Worm (Caenorhabditis elegans) whole organism, late embryonic: ENCODE data around the gene B0454.6.
A peak's percentile ranks its signal among the peaks of the same experiment; 100 is the strongest.

ENCODE experiments used
- C08G9.2 ChIP-seq: sonication (generic microtip); optimal IDR thresholded peaks from 2 replicates; lab custom pipeline; 2016; ENCODE audit warnings: mild to moderate bottlenecking, missing genetic modification characterization, moderate library complexity, missing compliant biosample characterization
- C38D4.7 ChIP-seq: fragments of 200-800 bp; sonication (Bioruptor generic); optimal IDR thresholded peaks from 2 replicates; lab custom pipeline; 2018; ENCODE audit warnings: mild to moderate bottlenecking, missing genetic modification characterization, moderate library complexity, missing compliant biosample characterization
- F13H6.1 ChIP-seq: sonication (generic microtip); optimal IDR thresholded peaks from 2 replicates; lab custom pipeline; 2016; ENCODE audit warnings: missing genetic modification characterization, missing compliant biosample characterization
- K02D7.2 ChIP-seq: sonication (generic microtip); optimal IDR thresholded peaks from 2 replicates; lab custom pipeline; 2017; ENCODE audit warnings: mild to moderate bottlenecking, missing genetic modification characterization, missing compliant biosample characterization
- ahr-1 ChIP-seq: sonication (generic microtip); optimal IDR thresholded peaks from 2 replicates; lab custom pipeline; 2016; ENCODE audit warnings: missing genetic modification characterization, missing compliant biosample characterization
- ceh-14 ChIP-seq: sonication (generic microtip); optimal IDR thresholded peaks from 2 replicates; lab custom pipeline; 2016; ENCODE audit warnings: missing genotype, missing genetic modification characterization, missing compliant biosample characterization
- ceh-19 ChIP-seq: fragments of 200-800 bp; sonication (Bioruptor generic); optimal IDR thresholded peaks from 2 replicates; lab custom pipeline; 2018; ENCODE audit warnings: mild to moderate bottlenecking, missing genetic modification characterization, missing compliant biosample characterization
- ceh-2 ChIP-seq: sonication (generic microtip); optimal IDR thresholded peaks from 2 replicates; lab custom pipeline; 2016; ENCODE audit warnings: missing genotype, missing genetic modification characterization, missing compliant biosample characterization
- ceh-24 ChIP-seq: sonication (generic microtip); optimal IDR thresholded peaks from 2 replicates; lab custom pipeline; 2016; ENCODE audit warnings: mild to moderate bottlenecking, missing genetic modification characterization, missing compliant biosample characterization
- ceh-48 ChIP-seq: sonication (generic microtip); optimal IDR thresholded peaks from 2 replicates; lab custom pipeline; 2016; ENCODE audit warnings: missing genetic modification characterization, inconsistent platforms, missing compliant biosample characterization
- ceh-6 ChIP-seq: fragments of 200-800 bp; sonication (Bioruptor generic); optimal IDR thresholded peaks from 2 replicates; lab custom pipeline; 2018; ENCODE audit warnings: mild to moderate bottlenecking, missing genetic modification characterization, missing compliant biosample characterization
- ceh-9 ChIP-seq: sonication (generic microtip); optimal IDR thresholded peaks from 2 replicates; lab custom pipeline; 2016; ENCODE audit warnings: mild to moderate bottlenecking, missing genetic modification characterization, inconsistent platforms, missing compliant biosample characterization
- fax-1 ChIP-seq: sonication (generic microtip); optimal IDR thresholded peaks from 2 replicates; lab custom pipeline; 2016; ENCODE audit warnings: missing genotype, missing genetic modification characterization, missing compliant biosample characterization
- fkh-6 ChIP-seq: sonication (generic microtip); optimal IDR thresholded peaks from 2 replicates; lab custom pipeline; 2016; ENCODE audit warnings: missing genetic modification characterization, missing compliant biosample characterization
- hlh-13 ChIP-seq: fragments of 200-800 bp; sonication (Bioruptor generic); optimal IDR thresholded peaks from 2 replicates; lab custom pipeline; 2018; ENCODE audit warnings: mild to moderate bottlenecking, missing genetic modification characterization, missing compliant biosample characterization
- hlh-6 ChIP-seq: sonication (generic microtip); optimal IDR thresholded peaks from 2 replicates; lab custom pipeline; 2016; ENCODE audit warnings: missing genotype, missing genetic modification characterization, missing compliant biosample characterization
- hlh-8 ChIP-seq: sonication (generic microtip); optimal IDR thresholded peaks from 2 replicates; lab custom pipeline; 2016; ENCODE audit warnings: missing genotype, missing genetic modification characterization, missing compliant biosample characterization
- lim-6 ChIP-seq: sonication (generic microtip); optimal IDR thresholded peaks from 2 replicates; lab custom pipeline; 2016; ENCODE audit warnings: missing genetic modification characterization, missing compliant biosample characterization
- lin-11 ChIP-seq: fragments of 200-800 bp; sonication (Bioruptor generic); optimal IDR thresholded peaks from 2 replicates; lab custom pipeline; 2018; ENCODE audit warnings: mild to moderate bottlenecking, missing genetic modification characterization, missing compliant biosample characterization
- nhr-11 ChIP-seq: fragments of 150-350 bp; optimal IDR thresholded peaks from 2 replicates; lab custom pipeline; 2014; ENCODE audit warnings: missing biosample characterization, missing genetic modification characterization
- nhr-232 ChIP-seq: sonication (generic microtip); optimal IDR thresholded peaks from 2 replicates; lab custom pipeline; 2016; ENCODE audit warnings: missing genetic modification characterization, missing compliant biosample characterization
- odd-2 ChIP-seq: sonication (generic microtip); optimal IDR thresholded peaks from 2 replicates; lab custom pipeline; 2017; ENCODE audit warnings: antibody characterized with exemption, mild to moderate bottlenecking, missing genetic modification characterization, missing compliant biosample characterization
- pag-3 ChIP-seq: sonication (generic microtip); optimal IDR thresholded peaks from 2 replicates; lab custom pipeline; 2016; ENCODE audit warnings: missing compliant biosample characterization, missing genetic modification characterization, borderline replicate concordance
- pha-4 ChIP-seq: fragments of 150-350 bp; optimal IDR thresholded peaks from 2 replicates; lab custom pipeline; 2018; ENCODE audit warnings: missing biosample characterization, missing genetic modification reagents, missing genetic modification characterization
- ref-2 ChIP-seq: sonication (generic microtip); optimal IDR thresholded peaks from 2 replicates; lab custom pipeline; 2016; ENCODE audit warnings: missing genetic modification characterization, missing compliant biosample characterization
- rnt-1 ChIP-seq: sonication (generic microtip); optimal IDR thresholded peaks from 2 replicates; lab custom pipeline; 2016; ENCODE audit warnings: missing genetic modification characterization, missing compliant biosample characterization
- sdc-2 ChIP-seq: sonication (generic microtip); optimal IDR thresholded peaks from 2 replicates; lab custom pipeline; 2016; ENCODE audit warnings: missing genotype, missing genetic modification characterization, missing compliant biosample characterization
- sox-2 ChIP-seq: fragments of 200-800 bp; sonication (Bioruptor generic); IDR thresholded peaks from 2 replicates; pipeline ENCODE4 v1.3.6; 2022; ENCODE audit warnings: missing genetic modification reagents, missing genetic modification characterization, missing compliant biosample characterization
- sox-4 ChIP-seq: sonication (generic microtip); optimal IDR thresholded peaks from 2 replicates; lab custom pipeline; 2017; ENCODE audit warnings: mild to moderate bottlenecking, missing genetic modification characterization, inconsistent platforms, missing compliant biosample characterization
- syd-9 ChIP-seq: sonication (generic microtip); optimal IDR thresholded peaks from 2 replicates; lab custom pipeline; 2016; ENCODE audit warnings: mild to moderate bottlenecking, missing genetic modification characterization, moderate library complexity, missing compliant biosample characterization
- ttx-3 ChIP-seq: sonication (generic microtip); optimal IDR thresholded peaks from 2 replicates; lab custom pipeline; 2016; ENCODE audit warnings: missing genetic modification reagents, missing genetic modification characterization, missing compliant biosample characterization
- unc-55 ChIP-seq: sonication (generic microtip); optimal IDR thresholded peaks from 2 replicates; lab custom pipeline; 2017; ENCODE audit warnings: missing biosample characterization, missing genetic modification reagents, missing genetic modification characterization
- zip-5 ChIP-seq: sonication (generic microtip); optimal IDR thresholded peaks from 2 replicates; lab custom pipeline; 2016; ENCODE audit warnings: missing genetic modification characterization, missing compliant biosample characterization

The B0454.6 gene

DNA sequence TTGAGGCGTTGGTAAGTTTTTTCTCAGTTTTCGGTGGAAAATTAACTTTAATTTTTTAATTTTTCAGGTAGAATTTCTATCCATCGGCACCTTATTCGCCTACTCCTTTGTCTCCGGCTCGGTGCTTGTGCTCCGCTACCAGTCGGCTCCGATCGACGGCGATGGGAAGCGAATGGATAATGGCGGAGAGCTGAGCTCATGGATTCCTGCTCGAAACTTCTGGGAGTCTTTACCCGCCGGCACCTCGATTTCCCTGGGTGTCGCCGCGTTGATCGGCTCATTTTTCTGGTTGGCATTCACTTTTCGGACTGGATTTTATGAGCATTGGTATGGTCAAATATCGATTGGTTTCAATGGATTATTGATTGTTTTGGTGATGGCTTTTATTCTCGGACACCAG is 2.3 kb downstream of the B0454.6 start:
- TF ChIP-seq pag-3 (tag; lab: Kevin White, UChicago), result no peak
- no peak for TF ChIP-seq ttx-3 (tag; lab: Kevin White, UChicago)
- TF ChIP-seq C08G9.2, result no peak
- TF ChIP-seq ceh-19 (GFP tag; lab: Kevin White, UChicago), result no peak
- no peak for TF ChIP-seq ceh-14 (tag; lab: Kevin White, UChicago)
- no peak for TF ChIP-seq syd-9
- TF ChIP-seq ceh-48, result no peak
- no peak for TF ChIP-seq ceh-2 (tag; lab: Kevin White, UChicago)
- no peak for TF ChIP-seq hlh-8 (tag; lab: Kevin White, UChicago)
- TF ChIP-seq nhr-11 (tag; lab: Kevin White, UChicago), result no peak
- TF ChIP-seq, all 69 proteins: peak for 0

DNA sequence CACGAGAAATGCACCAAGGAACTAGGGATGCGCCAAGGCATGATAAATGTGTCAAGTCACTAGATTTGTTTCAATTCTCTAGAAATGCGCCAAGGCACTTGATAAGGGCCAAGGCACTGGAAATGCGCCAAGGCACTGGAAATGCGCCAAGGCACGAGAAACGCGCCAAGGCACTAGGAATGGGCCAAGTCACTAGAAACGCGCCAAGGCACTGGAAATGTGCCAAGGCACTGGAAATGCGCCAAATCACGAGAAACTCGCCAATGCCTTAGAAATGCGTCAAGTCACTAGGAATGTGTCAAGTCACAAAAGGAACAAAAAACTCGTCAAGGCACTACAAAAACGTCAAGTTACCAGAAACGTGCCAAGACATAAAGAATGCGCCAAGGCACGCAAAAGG is 3.8 kb downstream of the B0454.6 start:
- TF ChIP-seq ceh-2 (tag; lab: Kevin White, UChicago), result peak; percentile 15
- no peak for TF ChIP-seq odd-2 (tag; lab: Kevin White, UChicago)
- no peak for TF ChIP-seq sox-2 (GFP tag; lab: Robert Waterston, UW)

DNA sequence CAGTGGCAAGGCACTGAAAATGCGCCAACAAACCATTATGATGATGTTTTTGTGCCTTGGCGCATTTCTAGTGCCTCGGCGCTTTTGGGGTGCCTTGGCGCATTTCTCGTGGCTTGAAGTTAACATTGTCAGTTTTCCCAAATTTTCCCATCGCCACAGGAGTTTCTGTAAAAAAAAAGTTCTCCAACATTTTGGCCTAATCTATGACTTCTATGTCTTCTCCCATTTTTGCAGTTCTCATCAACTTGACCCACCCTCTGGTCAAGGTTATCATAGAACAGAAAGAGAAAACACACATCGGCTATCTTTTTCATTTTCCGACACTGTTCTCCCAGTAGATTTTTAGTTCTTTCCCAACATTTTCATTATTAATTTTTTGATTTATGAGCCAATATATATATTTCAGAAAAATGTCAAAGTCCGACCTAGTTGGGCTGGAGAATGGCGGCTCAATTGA is 5.9 kb downstream of the B0454.6 start, which contains the start of the genes B0454.26 and B0454.5:
Gene B0454.26 (minus strand): TSS at position 101 of the 457 bp plus-strand sequence.
Gene B0454.5 (plus strand): TSS at position 407 of the 457 bp plus-strand sequence.
- TF ChIP-seq hlh-13, result no peak
- no peak for TF ChIP-seq hlh-6 (tag; lab: Kevin White, UChicago)
- TF ChIP-seq lim-6 (tag; lab: Kevin White, UChicago), result no peak
- no peak for TF ChIP-seq pag-3 (tag; lab: Kevin White, UChicago)
- TF ChIP-seq ceh-19 (GFP tag; lab: Kevin White, UChicago), result no peak
- TF ChIP-seq C38D4.7 (GFP tag; lab: Kevin White, UChicago), result no peak
- TF ChIP-seq zip-5, result no peak
- no peak for TF ChIP-seq fkh-6 (tag; lab: Kevin White, UChicago)
- no peak for TF ChIP-seq ceh-6 (GFP tag; lab: Kevin White, UChicago)
- no peak for TF ChIP-seq ref-2
- TF ChIP-seq pha-4 (tag; lab: Kevin White, UChicago), result no peak
- no peak for TF ChIP-seq lin-11
- TF ChIP-seq hlh-8 (tag; lab: Kevin White, UChicago), result no peak
- no peak for TF ChIP-seq sdc-2
- no peak for TF ChIP-seq fax-1
- TF ChIP-seq F13H6.1 (tag; lab: Kevin White, UChicago), result no peak
- TF ChIP-seq ceh-9 (tag; lab: Kevin White, UChicago), result no peak
- TF ChIP-seq sox-4, result no peak
- no peak for TF ChIP-seq ceh-24 (tag; lab: Kevin White, UChicago)
- no peak for TF ChIP-seq ahr-1 (tag; lab: Kevin White, UChicago)

DNA sequence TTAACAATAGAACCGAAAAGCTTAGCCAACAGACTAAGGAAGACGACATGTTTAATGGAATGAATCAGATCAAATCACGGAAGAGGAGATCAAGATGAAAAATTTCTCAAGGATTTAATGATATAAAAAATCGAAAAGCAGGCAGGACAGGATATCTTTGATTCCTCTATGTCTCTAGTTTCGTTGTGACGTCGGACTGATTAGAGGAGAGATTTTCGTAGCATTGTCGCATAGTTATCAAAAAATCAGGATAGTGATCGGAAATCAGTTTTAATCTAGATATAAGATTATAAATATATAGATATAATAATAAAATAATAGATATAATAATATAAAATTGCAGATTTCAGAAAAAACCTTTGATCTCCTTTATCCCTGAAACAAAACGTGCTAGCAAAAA is 10.8 kb downstream of the B0454.6 start, which contains the start of gene B0454.8:
Gene B0454.8 (minus strand): TSS at position 101 of the 400 bp plus-strand sequence.
- no peak for TF ChIP-seq fkh-6 (tag; lab: Kevin White, UChicago)
- TF ChIP-seq K02D7.2, result no peak
- TF ChIP-seq ceh-9 (tag; lab: Kevin White, UChicago), result no peak

DNA sequence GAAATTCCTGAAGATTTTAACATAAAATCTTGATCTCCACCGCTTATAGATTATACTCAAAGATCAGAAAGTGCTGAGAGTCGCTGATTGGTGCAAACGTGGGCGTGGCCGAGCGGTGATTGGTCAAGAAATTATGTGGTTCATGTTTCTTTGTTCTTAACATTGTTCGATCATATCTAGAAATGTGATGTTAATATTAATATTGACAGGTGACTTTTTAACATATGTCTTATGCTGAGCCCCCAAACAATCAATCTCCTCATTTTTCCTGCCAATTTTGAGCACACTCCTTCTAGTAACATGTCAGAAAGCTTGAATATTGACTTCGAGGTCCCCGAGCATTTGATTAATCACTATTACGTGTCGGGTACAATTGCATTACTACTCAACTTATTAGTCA is 11.4 kb downstream of the B0454.6 start, which contains the start of gene sri-29:
Gene sri-29 (plus strand): TSS at position 301 of the 400 bp plus-strand sequence.
- TF ChIP-seq unc-55 (GFP tag; lab: Kevin White, UChicago) (no peak), rnt-1 (tag; lab: Kevin White, UChicago) (no peak), sdc-2 (no peak), ceh-48 (no peak), nhr-232 (no peak), ceh-2 (tag; lab: Kevin White, UChicago) (no peak)
